Worm (Caenorhabditis elegans): Measurements from ENCODE around the gene nfx-1.

nfx-1 gene

ce11 chrIII:6367712-6368111 lies 7.5 kb upstream of the nfx-1 start, which contains the start of the genes C56G2.15 and thoc-2 (continued):
- no peak for TF ChIP-seq lin-15B (tag; optimal IDR thresholded peaks at IDR 0.05)
- no peak for TF ChIP-seq C16A3.4 (tag; optimal IDR thresholded peaks at IDR 0.05)
- TF ChIP-seq fkh-8 (tag; optimal IDR thresholded peaks at IDR 0.05) = no peak
- TF ChIP-seq zip-4 (GFP tag; optimal IDR thresholded peaks at IDR 0.05) = no peak
- no peak for TF ChIP-seq egl-27 (tag; optimal IDR thresholded peaks at IDR 0.05)
- no peak for TF ChIP-seq swsn-7 (tag; optimal IDR thresholded peaks at IDR 0.05)
- TF ChIP-seq efl-1 (optimal IDR thresholded peaks at IDR 0.05) = peak in 1 of 2 experiments; percentile 0
- TF ChIP-seq efl-1 (GFP tag; optimal IDR thresholded peaks at IDR 0.05 in 1 of 2) = peak; percentile 3 to 80
- TF ChIP-seq hlh-17 (GFP tag; optimal IDR thresholded peaks at IDR 0.05; ENCODE audit: borderline replicate concordance) = no peak
- no peak for TF ChIP-seq nhr-77 (tag; optimal IDR thresholded peaks at IDR 0.05)
- no peak for TF ChIP-seq nhr-47 (tag; optimal IDR thresholded peaks at IDR 0.05)
- no peak for TF ChIP-seq unc-62 (GFP tag; optimal IDR thresholded peaks at IDR 0.05)
- TF ChIP-seq hlh-4 (tag; optimal IDR thresholded peaks at IDR 0.05) = no peak
- TF ChIP-seq jun-1 (tag; optimal IDR thresholded peaks at IDR 0.05) = no peak
- TF ChIP-seq pax-3 (tag; optimal IDR thresholded peaks at IDR 0.05) = no peak
- TF ChIP-seq sox-4 (tag; optimal IDR thresholded peaks at IDR 0.05) = no peak
- TF ChIP-seq unc-98 (GFP tag; IDR thresholded peaks at IDR 0.05) = no peak
- TF ChIP-seq mef-2 (tag; optimal IDR thresholded peaks at IDR 0.05) = no peak

DNA sequence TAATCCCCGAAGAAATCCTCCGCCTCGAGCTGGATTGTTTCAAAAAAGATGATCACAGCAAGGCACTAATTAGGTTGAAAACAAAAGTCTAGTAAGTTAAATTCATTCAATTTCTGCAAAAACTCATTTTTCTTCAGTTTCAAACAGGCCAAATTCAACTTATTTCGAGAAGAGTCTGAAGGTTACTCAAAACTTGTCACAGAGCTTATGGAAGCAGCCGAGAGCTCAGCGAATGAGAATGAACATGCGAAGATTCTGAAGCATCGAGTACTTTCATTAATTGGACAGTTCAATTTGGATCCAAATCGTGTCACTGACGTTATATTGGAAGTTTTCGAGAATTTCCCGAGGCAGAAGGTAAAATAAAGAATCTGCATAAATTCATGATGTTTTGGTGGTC lies 6.7 kb upstream of the nfx-1 start:
- TF ChIP-seq hpl-2 (GFP tag; optimal IDR thresholded peaks at IDR 0.05) (no peak), unc-98 (GFP tag; IDR thresholded peaks at IDR 0.05) (no peak), lsy-2 (tag; optimal IDR thresholded peaks at IDR 0.05) (no peak), sox-4 (tag; optimal IDR thresholded peaks at IDR 0.05) (no peak), nhr-47 (tag; optimal IDR thresholded peaks at IDR 0.05) (no peak), aha-1 (tag; optimal IDR thresholded peaks at IDR 0.05) (no peak), alr-1 (tag; optimal IDR thresholded peaks at IDR 0.05; ENCODE audit: borderline replicate concordance) (no peak), rnt-1 (tag; optimal IDR thresholded peaks at IDR 0.05) (no peak), unc-30 (tag; optimal IDR thresholded peaks at IDR 0.05) (no peak), skn-1 (tag; optimal IDR thresholded peaks at IDR 0.05) (no peak), nhr-11 (tag; optimal IDR thresholded peaks at IDR 0.05) (no peak), ceh-90 (tag; optimal IDR thresholded peaks at IDR 0.05) (no peak), hlh-17 (GFP tag; optimal IDR thresholded peaks at IDR 0.05; ENCODE audit: borderline replicate concordance) (no peak), grh-1 (GFP tag; IDR thresholded peaks at IDR 0.05) (no peak), nhr-84 (tag; optimal IDR thresholded peaks at IDR 0.05) (no peak), lir-3 (tag; optimal IDR thresholded peaks at IDR 0.05; ENCODE audit: poor library complexity) (no peak), nhr-85 (tag) (no peak), F16B12.6 (tag; optimal IDR thresholded peaks at IDR 0.05) (no peak)

ce11 chrIII:6373850-6374474 lies 1.2 kb upstream of the nfx-1 start:
- TF ChIP-seq aly-2 (tag; optimal IDR thresholded peaks at IDR 0.05) (peak; percentile 42), isw-1 (GFP tag; IDR thresholded peaks at IDR 0.05) (no peak), nhr-12 (tag; optimal IDR thresholded peaks at IDR 0.05) (no peak), snpc-4 (tag; optimal IDR thresholded peaks at IDR 0.05) (no peak), irx-1 (tag; optimal IDR thresholded peaks at IDR 0.05) (no peak), Y116A8C.19 (tag; optimal IDR thresholded peaks at IDR 0.05; ENCODE audit: borderline replicate concordance) (no peak), ceh-90 (tag; optimal IDR thresholded peaks at IDR 0.05) (no peak), fos-1 (tag; optimal IDR thresholded peaks at IDR 0.05) (peak; percentile 8), nhr-237 (tag; optimal IDR thresholded peaks at IDR 0.05) (no peak), unc-62 (GFP tag; optimal IDR thresholded peaks at IDR 0.05) (no peak), nhr-85 (tag) (peak; percentile 42), lsy-2 (tag; optimal IDR thresholded peaks at IDR 0.05) (peak in 1 of 2 experiments; percentile 71), efl-1 (optimal IDR thresholded peaks at IDR 0.05) (no peak), efl-1 (GFP tag; optimal IDR thresholded peaks at IDR 0.05 in 1 of 2) (peak in 1 of 2 experiments; percentile 85), unc-30 (tag; optimal IDR thresholded peaks at IDR 0.05) (no peak), F16B12.6 (tag; optimal IDR thresholded peaks at IDR 0.05) (no peak), mdl-1 (tag; optimal IDR thresholded peaks at IDR 0.05) (no peak), nhr-77 (tag; optimal IDR thresholded peaks at IDR 0.05) (peak; percentile 0), nhr-47 (tag; optimal IDR thresholded peaks at IDR 0.05) (no peak), skn-1 (tag; optimal IDR thresholded peaks at IDR 0.05) (no peak)
